Worm (Caenorhabditis elegans) whole organism, early embryonic: Measurements from ENCODE around the gene cutl-1.

Experiments used
- flt-1 ChIP-seq: fragments of 200-800 bp; sonication (Bioruptor generic); IDR thresholded peaks from 2 replicates; pipeline ENCODE4 v1.3.6; 2022; ENCODE audit warnings: missing genetic modification characterization, missing compliant biosample characterization
- pes-1 ChIP-seq: fragments of 200-800 bp; sonication (Bioruptor generic); IDR thresholded peaks from 2 replicates; pipeline ENCODE4 v1.3.6; 2022; ENCODE audit warnings: missing genetic modification reagents, missing genetic modification characterization, missing compliant biosample characterization

- no peak for TF ChIP-seq pes-1 (GFP tag; lab: Robert Waterston, UW)
- TF ChIP-seq flt-1 (GFP tag; lab: Robert Waterston, UW): no peak
Measured at ce11 chrV:13369663-13370062, 36.3 kb downstream of the cutl-1 start.
